Fruit fly (Drosophila melanogaster) whole organism, embryonic: ENCODE data around the gene Eip63F-1.

Experiments
- Awh ChIP-seq: fragments of 200-800 bp; sonication (Bioruptor generic); IDR thresholded peaks from 2 replicates; pipeline ENCODE4, ENCODE4 v1.3.6; 2022; ENCODE audit warnings: missing biosample characterization, missing genetic modification characterization
- CG10274 ChIP-seq: fragments of 200-800 bp; sonication (Bioruptor generic); optimal IDR thresholded peaks from 3 replicates; lab custom pipeline; 2017; ENCODE audit warnings: missing biosample characterization, mild to moderate bottlenecking, missing genetic modification characterization
- Hr3 ChIP-seq: fragments of 200-800 bp; sonication (Bioruptor generic); optimal IDR thresholded peaks from 3 replicates; lab custom pipeline; 2016; ENCODE audit warnings: missing biosample characterization, missing genetic modification characterization
- oc ChIP-seq: fragments of 200-800 bp; sonication (Bioruptor generic); optimal IDR thresholded peaks from 2 replicates; lab custom pipeline; 2018; ENCODE audit warnings: missing biosample characterization, mild to moderate bottlenecking, missing genetic modification characterization, moderate library complexity
- otp ChIP-seq: fragments of 200-800 bp; sonication (Bioruptor generic); IDR thresholded peaks from 3 replicates; pipeline ENCODE4, ENCODE4 v1.3.6; 2022; ENCODE audit warnings: missing biosample characterization, missing genetic modification characterization
- slbo ChIP-seq: fragments of 200-800 bp; sonication (Bioruptor generic); IDR thresholded peaks from 2 replicates; pipeline ENCODE4 v1.3.6; 2022; ENCODE audit warnings: missing biosample characterization, missing genetic modification characterization
- sna ChIP-seq: fragments of 200-800 bp; sonication (Bioruptor generic); IDR thresholded peaks from 2 replicates; pipeline ENCODE4 v1.3.6; 2022; ENCODE audit warnings: missing biosample characterization, missing genetic modification characterization; ENCODE audit not compliant: partially characterized antibody
- tll ChIP-seq, 2 experiments: fragments of 200-800 bp in 1 of 2; fragments of >200 bp in 1 of 2; sonication (Bioruptor generic) in 1 of 2; optimal IDR thresholded peaks; 2 replicates each; lab custom pipeline; 2017 to 2019; ENCODE audit warnings: missing biosample characterization in 2 of 2, missing genetic modification characterization in 2 of 2, mild to moderate bottlenecking in 1 of 2, moderate library complexity in 1 of 2

- TF ChIP-seq tll (GFP tag; optimal IDR thresholded peaks at IDR 0.05; lab: Kevin White, UChicago) = no peak
- TF ChIP-seq CG10274 (GFP tag; lab: Kevin White, UChicago) = no peak
- no peak for TF ChIP-seq oc (tag; lab: Kevin White, UChicago)
- TF ChIP-seq otp = no peak
- no peak for TF ChIP-seq slbo (GFP tag; lab: Robert Waterston, UW)
- TF ChIP-seq Hr3 (GFP tag; lab: Kevin White, UChicago) = no peak
- TF ChIP-seq sna (GFP tag; lab: Robert Waterston, UW) = no peak
- TF ChIP-seq Awh (GFP tag; lab: Robert Waterston, UW) = peak; percentile 29; the same call in 1 of the 2 replicates
Measured at dm6 chr3L:3871284-3871683, 64.1 kb downstream of the Eip63F-1 start.
